Worm (Caenorhabditis elegans): ENCODE data around the gene W01A11.1.

Gene W01A11.1

ce11 chrV:6488849-6489248 lies 10.2 kb upstream of the W01A11.1 start, which contains the start of gene lec-10:
Gene lec-10 (minus strand): TSS chrV:6489120.
- TF ChIP-seq zip-2 (tag; optimal IDR thresholded peaks at IDR 0.05) (no peak), lim-7 (GFP tag; IDR thresholded peaks at IDR 0.05) (no peak), duxl-1 (tag; optimal IDR thresholded peaks at IDR 0.05; ENCODE audit: poor library complexity) (peak; percentile 7), mdl-1 (tag; optimal IDR thresholded peaks at IDR 0.05) (peak in 1 of 2 experiments; percentile 17), aha-1 (tag) (peak; percentile 77), nhr-77 (tag; optimal IDR thresholded peaks at IDR 0.05) (peak; percentile 70), pha-4 (GFP tag; IDR thresholded peaks at IDR 0.05) (peak; percentile 8; the same call in 1 of the 2 replicates), pha-4 (tag; optimal IDR thresholded peaks at IDR 0.05) (no peak), T20F7.1 (GFP tag; optimal IDR thresholded peaks at IDR 0.05) (no peak), nhr-102 (tag; optimal IDR thresholded peaks at IDR 0.05) (no peak), php-3 (GFP tag; IDR thresholded peaks at IDR 0.05) (0 out of 2 replicates have a peak, but pooled peaks have one; percentile 11), mxl-3 (GFP tag; optimal IDR thresholded peaks at IDR 0.05) (no peak), ceh-62 (tag; optimal IDR thresholded peaks at IDR 0.05) (no peak), Y48G9A.11 (GFP tag; IDR thresholded peaks at IDR 0.05) (no peak), R02D3.7 (tag; optimal IDR thresholded peaks at IDR 0.05) (no peak), mdt-29 (GFP tag; IDR thresholded peaks at IDR 0.05) (peak; percentile 57; the same call in 1 of the 2 replicates), ceh-44 (GFP tag; IDR thresholded peaks at IDR 0.05) (no peak), pqm-1 (tag; optimal IDR thresholded peaks at IDR 0.05) (peak; percentile 92), F44E2.7 (GFP tag; IDR thresholded peaks at IDR 0.05) (no peak), hif-1 (tag; optimal IDR thresholded peaks at IDR 0.05) (no peak), dmd-6 (GFP tag; IDR thresholded peaks at IDR 0.05) (peak; percentile 84), lsy-2 (tag; optimal IDR thresholded peaks at IDR 0.05) (peak in 1 of 2 experiments; percentile 29), mep-1 (tag; optimal IDR thresholded peaks at IDR 0.05) (peak; percentile 55), daf-12 (tag; optimal IDR thresholded peaks at IDR 0.05) (no peak), nhr-6 (tag; optimal IDR thresholded peaks at IDR 0.05) (peak; percentile 43), lin-13 (GFP tag; optimal IDR thresholded peaks at IDR 0.05) (peak; percentile 6), daf-16 (GFP tag; optimal IDR thresholded peaks at IDR 0.05) (no peak), daf-16 (tag; optimal IDR thresholded peaks at IDR 0.05) (peak; percentile 62), attf-4 (tag; optimal IDR thresholded peaks at IDR 0.05) (no peak), dve-1 (tag; optimal IDR thresholded peaks at IDR 0.05; ENCODE audit: insufficient read depth) (peak; percentile 89), lir-3 (tag; optimal IDR thresholded peaks at IDR 0.05) (no peak), lin-1 (GFP tag; IDR thresholded peaks at IDR 0.05) (no peak), nhr-25 (tag; optimal IDR thresholded peaks at IDR 0.05; ENCODE audit: borderline replicate concordance, insufficient read depth) (no peak), hlh-30 (tag; optimal IDR thresholded peaks at IDR 0.05; ENCODE audit: insufficient read depth) (peak; percentile 35), hlh-11 (tag; optimal IDR thresholded peaks at IDR 0.05) (peak; percentile 65), tra-1 (GFP tag; IDR thresholded peaks at IDR 0.05) (0 out of 2 replicates have a peak, but pooled peaks have one; percentile 40), nhr-48 (tag; optimal IDR thresholded peaks at IDR 0.05) (peak; percentile 50), madf-9 (GFP tag; conservative IDR thresholded peaks at IDR 0.05) (no peak), nhr-28 (tag; optimal IDR thresholded peaks at IDR 0.05) (peak; percentile 80)

- TF ChIP-seq unc-62 (GFP tag; optimal IDR thresholded peaks at IDR 0.05 in 1 of 2): peak in 1 of 2 experiments; percentile 96
- TF ChIP-seq unc-62 (tag; optimal IDR thresholded peaks at IDR 0.05): no peak
- TF ChIP-seq lir-3 (tag; optimal IDR thresholded peaks at IDR 0.05): no peak
- peak in 1 of 2 experiments; percentile 8 for TF ChIP-seq mdl-1 (tag; optimal IDR thresholded peaks at IDR 0.05)
- TF ChIP-seq hlh-11 (tag; optimal IDR thresholded peaks at IDR 0.05): peak; percentile 58
- TF ChIP-seq F26F4.8 (GFP tag; conservative IDR thresholded peaks at IDR 0.05): no peak
- TF ChIP-seq daf-16 (GFP tag; optimal IDR thresholded peaks at IDR 0.05): no peak
- TF ChIP-seq daf-16 (tag; optimal IDR thresholded peaks at IDR 0.05): peak; percentile 59
- TF ChIP-seq nhr-28 (tag; optimal IDR thresholded peaks at IDR 0.05): peak; percentile 34
- peak; percentile 13 for TF ChIP-seq pqm-1 (tag; optimal IDR thresholded peaks at IDR 0.05)
- TF ChIP-seq dmd-6 (GFP tag; IDR thresholded peaks at IDR 0.05): peak; percentile 62
- TF ChIP-seq zip-2 (tag; optimal IDR thresholded peaks at IDR 0.05): no peak
- peak; percentile 48 for TF ChIP-seq hlh-30 (tag; optimal IDR thresholded peaks at IDR 0.05; ENCODE audit: insufficient read depth)
- TF ChIP-seq duxl-1 (tag; optimal IDR thresholded peaks at IDR 0.05; ENCODE audit: poor library complexity): no peak
- TF ChIP-seq spr-1 (tag; optimal IDR thresholded peaks at IDR 0.05): no peak
- peak; percentile 12 for TF ChIP-seq dve-1 (tag; optimal IDR thresholded peaks at IDR 0.05; ENCODE audit: insufficient read depth)
- TF ChIP-seq ceh-32 (tag; optimal IDR thresholded peaks at IDR 0.05; ENCODE audit: poor library complexity): no peak
These were observed 6.5 kb upstream of the W01A11.1 start for ce11 chrV:6492497-6492896.
